Worm (Caenorhabditis elegans): Measurements from ENCODE around the gene D1044.7.

D1044.7 gene

DNA sequence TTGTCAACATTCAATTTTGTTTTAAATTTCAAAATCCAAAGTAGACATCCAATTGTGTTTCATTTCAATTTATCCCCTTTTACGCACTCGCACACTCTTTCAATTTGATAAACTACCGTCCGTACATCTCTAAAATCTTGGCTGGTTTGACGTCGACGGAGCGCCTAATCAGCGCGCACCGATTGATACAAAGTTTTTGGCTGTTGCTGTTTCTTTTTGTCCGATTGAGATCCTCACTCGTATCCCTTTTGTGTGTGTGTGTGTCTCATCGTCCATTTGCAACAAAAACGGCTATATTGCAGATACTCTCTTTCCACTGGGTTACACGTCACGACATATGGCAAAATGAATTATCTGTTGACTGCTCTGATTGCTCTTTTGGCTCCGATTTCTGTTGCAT is 34.4 kb downstream of the D1044.7 start, which contains the start of gene lon-1:
Gene lon-1 (plus strand): TSS at position 301 of the 400 bp plus-strand sequence.
- TF ChIP-seq ceh-45 (GFP tag; IDR thresholded peaks at IDR 0.05) (no peak), che-1 (tag; optimal IDR thresholded peaks at IDR 0.05) (no peak), lin-11 (tag; optimal IDR thresholded peaks at IDR 0.05) (no peak), unc-3 (GFP tag; conservative IDR thresholded peaks at IDR 0.05) (no peak), unc-3 (tag; optimal IDR thresholded peaks at IDR 0.05) (no peak), unc-42 (tag; optimal IDR thresholded peaks at IDR 0.05) (no peak), ceh-30 (tag; optimal IDR thresholded peaks at IDR 0.05) (no peak), F13H6.1 (tag; optimal IDR thresholded peaks at IDR 0.05) (no peak), ets-4 (tag; optimal IDR thresholded peaks at IDR 0.05) (no peak), fax-1 (tag; optimal IDR thresholded peaks at IDR 0.05) (no peak)

DNA sequence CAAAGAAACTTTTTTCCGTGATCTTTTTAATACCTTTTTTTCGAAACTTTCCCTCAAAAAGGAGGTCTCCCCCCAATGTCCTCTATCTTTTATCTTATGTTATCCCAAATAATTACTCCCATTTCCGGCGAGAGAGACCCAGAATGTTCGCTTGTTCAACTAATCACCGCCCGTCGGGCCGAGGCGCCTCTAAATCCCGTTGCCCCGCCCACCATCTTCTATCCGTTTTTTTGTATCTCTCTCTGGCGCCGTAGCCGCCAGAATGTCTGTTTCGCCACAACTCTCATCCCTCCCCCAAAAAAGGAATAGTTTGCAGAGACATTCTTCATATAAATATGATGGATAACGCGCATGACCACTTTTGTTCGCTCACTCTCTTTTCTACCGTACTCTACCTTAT is 35.9 kb downstream of the D1044.7 start:
- TF ChIP-seq C08G9.2 (tag; optimal IDR thresholded peaks at IDR 0.05): no peak
- TF ChIP-seq rnt-1 (tag; optimal IDR thresholded peaks at IDR 0.05): no peak
- TF ChIP-seq K09A11.1 (tag; optimal IDR thresholded peaks at IDR 0.05; ENCODE audit: insufficient read depth): no peak
- TF ChIP-seq hlh-15 (tag; optimal IDR thresholded peaks at IDR 0.05): no peak
- TF ChIP-seq ceh-18 (tag; optimal IDR thresholded peaks at IDR 0.05): no peak
- no peak for TF ChIP-seq ref-2 (tag; optimal IDR thresholded peaks at IDR 0.05)
- no peak for TF ChIP-seq lim-6 (tag; optimal IDR thresholded peaks at IDR 0.05)
- TF ChIP-seq nfya-1 (tag; optimal IDR thresholded peaks at IDR 0.05): no peak
- TF ChIP-seq ceh-48 (tag; optimal IDR thresholded peaks at IDR 0.05): no peak
- TF ChIP-seq dve-1 (tag; optimal IDR thresholded peaks at IDR 0.05): no peak

DNA sequence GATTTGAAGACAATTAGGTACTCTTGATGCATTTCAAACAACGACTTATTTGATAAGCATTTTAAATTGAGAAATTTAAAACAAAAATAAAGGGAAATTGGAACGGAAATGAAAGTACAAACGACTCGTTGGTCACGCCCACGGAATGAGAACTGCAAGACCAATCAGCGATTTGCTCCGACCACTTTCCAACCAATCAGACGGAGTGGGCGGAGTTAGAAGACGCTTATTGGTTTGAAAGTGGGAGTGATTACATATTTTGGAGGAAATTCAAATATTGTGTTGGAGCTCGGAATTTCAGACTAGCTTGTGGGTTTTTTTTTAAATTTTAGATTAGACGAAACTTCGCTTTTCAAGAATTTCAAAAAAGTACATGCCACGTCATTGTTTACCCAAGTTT is 39.5 kb downstream of the D1044.7 start:
- TF ChIP-seq nfya-1 (tag; optimal IDR thresholded peaks at IDR 0.05): peak; percentile 96
- TF ChIP-seq syd-9 (tag; optimal IDR thresholded peaks at IDR 0.05): no peak

DNA sequence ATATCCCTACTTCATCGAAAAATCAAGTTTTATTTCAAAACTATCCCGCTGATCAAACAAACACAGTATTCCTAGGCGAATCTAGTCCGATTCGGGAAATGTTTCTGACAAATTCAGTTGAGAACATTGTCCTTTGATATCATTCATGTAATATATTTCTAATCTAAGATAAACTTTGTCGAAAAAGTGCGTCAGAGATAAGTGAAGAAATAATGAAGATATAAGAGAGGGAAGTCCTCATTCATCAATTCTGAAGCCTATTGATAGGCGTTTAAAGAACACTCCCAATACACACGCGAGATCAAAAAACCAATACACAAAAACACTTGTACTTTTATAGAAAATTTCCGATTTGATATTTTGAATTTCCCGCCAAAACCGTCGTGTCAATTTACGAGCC is 43.7 kb downstream of the D1044.7 start:
- TF ChIP-seq ceh-6 (GFP tag; optimal IDR thresholded peaks at IDR 0.05) (no peak), pha-2 (tag; optimal IDR thresholded peaks at IDR 0.05) (no peak), hlh-8 (tag; optimal IDR thresholded peaks at IDR 0.05) (no peak), syd-9 (tag; optimal IDR thresholded peaks at IDR 0.05) (no peak), ceh-45 (GFP tag; IDR thresholded peaks at IDR 0.05) (no peak), fkh-10 (GFP tag; optimal IDR thresholded peaks at IDR 0.05) (no peak), unc-86 (tag; optimal IDR thresholded peaks at IDR 0.05) (no peak), elt-4 (tag; optimal IDR thresholded peaks at IDR 0.05) (no peak), unc-3 (GFP tag; conservative IDR thresholded peaks at IDR 0.05) (no peak), unc-3 (tag; optimal IDR thresholded peaks at IDR 0.05) (no peak), unc-42 (tag; optimal IDR thresholded peaks at IDR 0.05) (no peak), ceh-9 (tag; optimal IDR thresholded peaks at IDR 0.05) (no peak), ceh-34 (tag; optimal IDR thresholded peaks at IDR 0.05) (no peak), pros-1 (tag; optimal IDR thresholded peaks at IDR 0.05) (no peak), fkh-6 (tag; optimal IDR thresholded peaks at IDR 0.05) (no peak), nhr-232 (tag; optimal IDR thresholded peaks at IDR 0.05) (no peak), zip-5 (tag; optimal IDR thresholded peaks at IDR 0.05) (no peak), sox-2 (GFP tag; IDR thresholded peaks at IDR 0.05) (no peak), hlh-13 (GFP tag; optimal IDR thresholded peaks at IDR 0.05) (no peak)

DNA sequence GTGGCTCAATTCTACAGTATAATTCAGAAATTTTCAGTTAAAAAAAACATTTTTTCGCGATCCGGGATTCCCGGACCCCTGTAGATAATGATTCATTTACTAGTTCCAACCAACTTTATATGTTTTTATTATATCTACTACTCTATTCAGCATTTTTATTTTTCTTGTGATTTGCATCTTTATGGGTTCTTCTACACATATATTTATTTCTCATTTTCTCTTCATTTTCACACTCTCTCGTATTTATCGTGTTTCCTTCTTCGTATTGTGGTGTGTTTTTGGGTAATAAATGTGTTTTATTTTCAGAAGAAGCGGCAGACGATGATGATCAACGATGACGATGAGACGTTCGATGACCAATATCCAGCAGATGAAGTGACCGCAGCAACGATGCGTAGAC is 44.5 kb downstream of the D1044.7 start, which contains the start of gene F48E8.2:
Gene F48E8.2 (plus strand): TSS at position 301 of the 400 bp plus-strand sequence.
- TF ChIP-seq che-1 (tag; optimal IDR thresholded peaks at IDR 0.05) (no peak), pha-4 (tag; optimal IDR thresholded peaks at IDR 0.05) (no peak), unc-3 (GFP tag; conservative IDR thresholded peaks at IDR 0.05) (no peak), unc-3 (tag; optimal IDR thresholded peaks at IDR 0.05) (no peak), ahr-1 (tag; optimal IDR thresholded peaks at IDR 0.05) (no peak), sox-4 (tag; optimal IDR thresholded peaks at IDR 0.05) (no peak), ref-2 (tag; optimal IDR thresholded peaks at IDR 0.05) (no peak), ama-1 (optimal IDR thresholded peaks at IDR 0.05) (no peak), tbx-7 (tag; optimal IDR thresholded peaks at IDR 0.05) (no peak), K02D7.2 (tag; optimal IDR thresholded peaks at IDR 0.05) (no peak), madf-2 (tag; optimal IDR thresholded peaks at IDR 0.05) (no peak), ztf-16 (tag; optimal IDR thresholded peaks at IDR 0.05) (no peak), lin-11 (tag; optimal IDR thresholded peaks at IDR 0.05) (no peak), unc-86 (tag; optimal IDR thresholded peaks at IDR 0.05) (no peak), elt-2 (tag; optimal IDR thresholded peaks at IDR 0.05) (no peak), sdc-2 (tag; optimal IDR thresholded peaks at IDR 0.05) (no peak), nfya-1 (tag; optimal IDR thresholded peaks at IDR 0.05) (no peak), unc-42 (tag; optimal IDR thresholded peaks at IDR 0.05) (no peak)
